Worm (Caenorhabditis elegans): ENCODE data around the gene ZK643.5.

ZK643.5 gene

DNA sequence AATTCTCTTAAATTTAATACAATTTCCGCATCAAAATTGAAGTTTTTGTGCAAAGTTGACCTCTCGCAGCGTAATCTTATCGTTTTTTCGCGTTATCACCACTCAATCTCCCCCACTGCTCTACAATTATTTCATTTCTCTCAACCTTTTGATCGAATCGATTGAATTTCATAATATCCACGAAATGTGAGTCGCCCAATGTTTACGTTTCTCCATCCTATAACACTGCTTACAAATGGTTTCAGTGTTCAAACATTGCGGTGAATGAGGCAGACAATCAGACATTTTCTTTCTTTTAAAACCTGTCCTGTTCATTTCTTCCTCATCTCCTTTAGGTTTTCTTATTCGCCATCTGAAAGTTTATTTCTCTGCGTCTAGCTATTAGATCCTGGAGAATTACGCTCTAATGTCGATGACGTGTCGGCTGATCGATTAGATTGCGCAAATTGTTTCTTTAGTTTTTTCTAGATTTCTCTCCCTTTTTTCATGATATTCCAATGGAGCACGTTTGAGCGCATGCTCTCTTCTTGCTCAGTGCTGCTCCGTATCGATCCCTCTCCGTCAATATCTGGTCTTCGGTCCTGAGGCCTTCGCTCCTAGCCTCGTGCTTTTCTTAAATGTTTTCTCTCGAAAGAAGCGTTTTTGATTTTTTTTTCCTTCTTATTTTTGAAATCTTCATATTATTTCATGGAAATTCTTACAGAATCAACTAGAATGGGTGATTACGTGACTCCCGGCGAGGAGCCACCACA is 50.9 kb downstream of the ZK643.5 start, which contains the start of gene unc-32 (continued):
- no peak for TF ChIP-seq ceh-18 (tag; optimal IDR thresholded peaks at IDR 0.05)
- peak; percentile 65 for TF ChIP-seq ceh-31 (tag; optimal IDR thresholded peaks at IDR 0.05)
- no peak for TF ChIP-seq npax-4 (tag; optimal IDR thresholded peaks at IDR 0.05)
- no peak for TF ChIP-seq ceh-14 (tag; optimal IDR thresholded peaks at IDR 0.05)
- TF ChIP-seq unc-86 (tag; optimal IDR thresholded peaks at IDR 0.05) = no peak
- no peak for TF ChIP-seq syd-9 (tag; optimal IDR thresholded peaks at IDR 0.05)
- TF ChIP-seq hlh-8 (tag; optimal IDR thresholded peaks at IDR 0.05) = no peak
- no peak for TF ChIP-seq lim-6 (tag; optimal IDR thresholded peaks at IDR 0.05)
- TF ChIP-seq zip-5 (tag; optimal IDR thresholded peaks at IDR 0.05) = no peak
- TF ChIP-seq K09A11.1 (tag; optimal IDR thresholded peaks at IDR 0.05; ENCODE audit: insufficient read depth) = no peak
- no peak for TF ChIP-seq ahr-1 (tag; optimal IDR thresholded peaks at IDR 0.05)

ce11 chrIII:8904044-8904443 is 52.0 kb downstream of the ZK643.5 start, which contains the start of gene lin-9:
Gene lin-9, minus strand, starts transcription at chrIII:8904131.
- TF ChIP-seq ets-4 (tag; optimal IDR thresholded peaks at IDR 0.05) (peak; percentile 39), unc-3 (GFP tag; conservative IDR thresholded peaks at IDR 0.05) (no peak), unc-3 (tag; optimal IDR thresholded peaks at IDR 0.05) (no peak), hlh-30 (tag; optimal IDR thresholded peaks at IDR 0.05; ENCODE audit: insufficient read depth) (peak; percentile 72), nhr-232 (tag; optimal IDR thresholded peaks at IDR 0.05) (no peak), pat-9 (tag; optimal IDR thresholded peaks at IDR 0.05) (no peak), ttx-3 (tag; optimal IDR thresholded peaks at IDR 0.05) (no peak), unc-55 (GFP tag; optimal IDR thresholded peaks at IDR 0.05) (peak; percentile 70), unc-42 (tag; optimal IDR thresholded peaks at IDR 0.05) (peak; percentile 61), ref-2 (tag; optimal IDR thresholded peaks at IDR 0.05) (peak; percentile 53), syd-9 (tag; optimal IDR thresholded peaks at IDR 0.05) (no peak), mec-3 (tag; optimal IDR thresholded peaks at IDR 0.05; ENCODE audit: borderline replicate concordance) (no peak), npax-4 (tag; optimal IDR thresholded peaks at IDR 0.05) (no peak), ceh-24 (tag; optimal IDR thresholded peaks at IDR 0.05) (no peak), ceh-34 (tag; optimal IDR thresholded peaks at IDR 0.05) (peak; percentile 70), lim-6 (tag; optimal IDR thresholded peaks at IDR 0.05) (no peak), pag-3 (tag; optimal IDR thresholded peaks at IDR 0.05; ENCODE audit: borderline replicate concordance) (no peak), ama-1 (optimal IDR thresholded peaks at IDR 0.05) (no peak), hlh-8 (tag; optimal IDR thresholded peaks at IDR 0.05) (no peak), ahr-1 (tag; optimal IDR thresholded peaks at IDR 0.05) (no peak), eyg-1 (tag; optimal IDR thresholded peaks at IDR 0.05) (no peak), T23F11.4 (GFP tag; optimal IDR thresholded peaks at IDR 0.05) (no peak), hlh-15 (tag; optimal IDR thresholded peaks at IDR 0.05) (no peak), nhr-11 (tag; optimal IDR thresholded peaks at IDR 0.05) (no peak), sdc-2 (tag; optimal IDR thresholded peaks at IDR 0.05) (peak; percentile 39), ztf-16 (tag; optimal IDR thresholded peaks at IDR 0.05) (no peak), hlh-6 (tag; optimal IDR thresholded peaks at IDR 0.05) (no peak), madf-2 (tag; optimal IDR thresholded peaks at IDR 0.05) (no peak), sox-2 (GFP tag; IDR thresholded peaks at IDR 0.05) (no peak), zip-5 (tag; optimal IDR thresholded peaks at IDR 0.05) (no peak), elt-2 (tag; optimal IDR thresholded peaks at IDR 0.05) (peak; percentile 27), K02D7.2 (tag; optimal IDR thresholded peaks at IDR 0.05) (no peak), C38D4.7 (GFP tag; optimal IDR thresholded peaks at IDR 0.05) (no peak), tbx-7 (tag; optimal IDR thresholded peaks at IDR 0.05) (no peak), pax-1 (tag; optimal IDR thresholded peaks at IDR 0.05) (no peak), ceh-2 (tag; optimal IDR thresholded peaks at IDR 0.05) (no peak), fkh-10 (GFP tag; optimal IDR thresholded peaks at IDR 0.05) (no peak), unc-86 (tag; optimal IDR thresholded peaks at IDR 0.05) (peak; percentile 30), ceh-18 (tag; optimal IDR thresholded peaks at IDR 0.05) (peak; percentile 88), hlh-13 (GFP tag; optimal IDR thresholded peaks at IDR 0.05) (no peak), che-1 (tag; optimal IDR thresholded peaks at IDR 0.05) (no peak), sox-4 (tag; optimal IDR thresholded peaks at IDR 0.05) (no peak), K09A11.1 (tag; optimal IDR thresholded peaks at IDR 0.05; ENCODE audit: insufficient read depth) (no peak), C08G9.2 (tag; optimal IDR thresholded peaks at IDR 0.05) (no peak), ceh-48 (tag; optimal IDR thresholded peaks at IDR 0.05) (peak; percentile 58), Y22D7AL.16 (tag; optimal IDR thresholded peaks at IDR 0.05) (no peak), ceh-31 (tag; optimal IDR thresholded peaks at IDR 0.05) (peak; percentile 80), ceh-19 (GFP tag; optimal IDR thresholded peaks at IDR 0.05) (no peak)
